Worm (Caenorhabditis elegans) whole organism, L2 larva: ENCODE measurements around the gene srx-136.

Experiments
- aly-2 ChIP-seq: fragments of 150-350 bp; optimal IDR thresholded peaks from 2 replicates; lab custom pipeline; 2014; ENCODE audit warnings: missing biosample characterization, missing genetic modification characterization
- lin-13 ChIP-seq: fragments of 150-350 bp; optimal IDR thresholded peaks from 2 replicates; lab custom pipeline; 2014; ENCODE audit warnings: missing biosample characterization, missing genetic modification reagents, missing genetic modification characterization
- nhr-12 ChIP-seq: fragments of 150-350 bp; optimal IDR thresholded peaks from 2 replicates; lab custom pipeline; 2014; ENCODE audit warnings: missing biosample characterization, missing genetic modification characterization

DNA sequence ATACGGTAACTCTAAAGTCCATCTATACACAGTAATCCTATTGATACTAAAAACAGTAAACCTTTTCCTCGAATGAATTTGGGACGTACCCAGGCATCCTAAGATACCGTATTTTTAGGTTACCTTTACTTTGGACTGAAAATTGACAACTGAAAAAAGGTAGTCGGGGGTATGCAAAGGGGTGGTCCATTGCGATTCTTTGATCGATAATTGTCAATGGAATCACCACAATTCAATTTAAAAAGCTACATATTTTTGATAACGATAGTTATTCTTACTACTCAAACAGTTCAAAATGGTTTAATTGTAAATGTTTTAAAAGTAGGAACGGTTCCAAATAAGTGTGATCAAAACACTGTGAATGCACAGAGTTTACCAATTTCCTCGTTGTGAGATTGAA, 23.3 kb upstream of the srx-136 start, which contains the start of gene srx-129:
- no peak for TF ChIP-seq nhr-12 (tag; lab: Kevin White, UChicago)
- TF ChIP-seq lin-13 (GFP tag; lab: Kevin White, UChicago): no peak
- TF ChIP-seq aly-2 (tag; lab: Kevin White, UChicago): no peak
